Fruit fly (Drosophila melanogaster): ENCODE results near the gene RabX2.
A peak's percentile ranks its signal among the peaks of the same experiment; 100 is the strongest.

RabX2 gene

dm6 chrX:10387672-10388071, 29.6 kb upstream of the RabX2 start (continued):
- TF ChIP-seq zen (tag; optimal IDR thresholded peaks at IDR 0.05) = no peak
- no peak for TF ChIP-seq Mad (GFP tag; optimal IDR thresholded peaks at IDR 0.05)
- TF ChIP-seq dimm (GFP tag; IDR thresholded peaks at IDR 0.05) = no peak
- no peak for TF ChIP-seq CG7963 (GFP tag; IDR thresholded peaks at IDR 0.05; ENCODE audit: partially characterized antibody)
- TF ChIP-seq pfk (GFP tag; optimal IDR thresholded peaks at IDR 0.05) = no peak
- TF ChIP-seq nerfin-1 (tag; optimal IDR thresholded peaks at IDR 0.05) = no peak
- TF ChIP-seq Dad (GFP tag; optimal IDR thresholded peaks at IDR 0.05) = peak; percentile 22
- TF ChIP-seq CG30431 (GFP tag; optimal IDR thresholded peaks at IDR 0.05) = no peak
- no peak for TF ChIP-seq Asciz (GFP tag; optimal IDR thresholded peaks at IDR 0.05)
- TF ChIP-seq sc (optimal IDR thresholded peaks at IDR 0.05) = no peak
- no peak for TF ChIP-seq sc (GFP tag; optimal IDR thresholded peaks at IDR 0.05)
- TF ChIP-seq E2f2 (GFP tag; IDR thresholded peaks at IDR 0.05) = peak; percentile 20; the same call in 1 of the 2 replicates
- no peak for TF ChIP-seq ab (GFP tag; optimal IDR thresholded peaks at IDR 0.05)
- peak; percentile 46; the same call in 1 of the 3 replicates for TF ChIP-seq Optix (GFP tag; IDR thresholded peaks at IDR 0.05)
- TF ChIP-seq unpg (GFP tag; optimal IDR thresholded peaks at IDR 0.05) = peak; percentile 38
- TF ChIP-seq Deaf1 (tag; optimal IDR thresholded peaks at IDR 0.05) = no peak
- TF ChIP-seq Hr39 (optimal IDR thresholded peaks at IDR 0.05) = no peak
- no peak for TF ChIP-seq Awh (GFP tag; IDR thresholded peaks at IDR 0.05)
- 0 out of 2 replicates have a peak, but pooled peaks have one; percentile 6 for TF ChIP-seq Adf1 (GFP tag; IDR thresholded peaks at IDR 0.05)
- no peak for TF ChIP-seq vfl (GFP tag; optimal IDR thresholded peaks at IDR 0.05)
- peak; percentile 72 for TF ChIP-seq CG18599 (GFP tag; optimal IDR thresholded peaks at IDR 0.05)
- TF ChIP-seq shn (GFP tag; optimal IDR thresholded peaks at IDR 0.05) = no peak
- no peak for TF ChIP-seq ham (GFP tag; IDR thresholded peaks at IDR 0.05)
- no peak for TF ChIP-seq slp2 (GFP tag; optimal IDR thresholded peaks at IDR 0.05)
- peak; percentile 56 for TF ChIP-seq Dip3 (GFP tag; optimal IDR thresholded peaks at IDR 0.05)
- TF ChIP-seq slbo (GFP tag; IDR thresholded peaks at IDR 0.05) = peak; percentile 76
- TF ChIP-seq zen2 (GFP tag; IDR thresholded peaks at IDR 0.05; ENCODE audit: partially characterized antibody) = no peak
- no peak for TF ChIP-seq Hmx (GFP tag; optimal IDR thresholded peaks at IDR 0.05)
- TF ChIP-seq exex (tag; optimal IDR thresholded peaks at IDR 0.05) = no peak
- TF ChIP-seq grau (tag; optimal IDR thresholded peaks at IDR 0.05) = peak; percentile 78
- TF ChIP-seq crol (GFP tag; IDR thresholded peaks at IDR 0.05) = no peak
- TF ChIP-seq B-H1 (GFP tag; IDR thresholded peaks at IDR 0.05) = no peak
- TF ChIP-seq fd3F (GFP tag; optimal IDR thresholded peaks at IDR 0.05) = peak; percentile 37
- TF ChIP-seq Ravus (GFP tag; IDR thresholded peaks at IDR 0.05) = no peak
- peak; percentile 51; the same call in 1 of the 2 replicates for TF ChIP-seq Atf6 (GFP tag; IDR thresholded peaks at IDR 0.05)
- no peak for TF ChIP-seq abd-A (tag; optimal IDR thresholded peaks at IDR 0.05)
- peak; percentile 4 for TF ChIP-seq tap (tag; optimal IDR thresholded peaks at IDR 0.05)
- peak; percentile 10 to 52 for TF ChIP-seq dpn (GFP tag; optimal IDR thresholded peaks at IDR 0.05)
- peak; percentile 56 for TF ChIP-seq CG14441 (GFP tag; IDR thresholded peaks at IDR 0.05)
- TF ChIP-seq CG10147 (GFP tag; optimal IDR thresholded peaks at IDR 0.05) = no peak
- TF ChIP-seq sr (GFP tag; IDR thresholded peaks at IDR 0.05) = peak; percentile 49; the same call in 1 of the 3 replicates
- no peak for TF ChIP-seq CG3407 (GFP tag; optimal IDR thresholded peaks at IDR 0.05)
- TF ChIP-seq Mrtf (GFP tag; IDR thresholded peaks at IDR 0.05) = 0 out of 3 replicates have a peak, but pooled peaks have one; percentile 38
- peak; percentile 36; the same call in 1 of the 2 replicates for TF ChIP-seq CG9215 (GFP tag; IDR thresholded peaks at IDR 0.05)
- TF ChIP-seq nom (GFP tag; optimal IDR thresholded peaks at IDR 0.05) = no peak
- peak; percentile 70 for TF ChIP-seq sens (GFP tag)
- TF ChIP-seq Sox102F (GFP tag; optimal IDR thresholded peaks at IDR 0.05) = peak; percentile 33
- peak; percentile 30 for TF ChIP-seq CG12155 (GFP tag; optimal IDR thresholded peaks at IDR 0.05)
- 0 out of 3 replicates have a peak, but pooled peaks have one; percentile 33 for TF ChIP-seq ase (GFP tag; IDR thresholded peaks at IDR 0.05)
- TF ChIP-seq wor (GFP tag; IDR thresholded peaks at IDR 0.05) = no peak
- TF ChIP-seq crc (GFP tag; optimal IDR thresholded peaks at IDR 0.05) = no peak
- TF ChIP-seq CG17385 (GFP tag; optimal IDR thresholded peaks at IDR 0.05) = peak; percentile 25
